Worm (Caenorhabditis elegans): ENCODE results near the gene pro-2.

- TF ChIP-seq flt-1 (GFP tag; IDR thresholded peaks at IDR 0.05) (no peak; the same call in 1 of the 2 replicates), ceh-36 (tag; optimal IDR thresholded peaks at IDR 0.05) (no peak), tbx-37 (GFP tag; conservative IDR thresholded peaks at IDR 0.05) (no peak), ama-1 (optimal IDR thresholded peaks at IDR 0.05) (no peak), tbx-11 (GFP tag; IDR thresholded peaks at IDR 0.05) (no peak)
These were observed 25.9 kb upstream of the pro-2 start for ce11 chrII:10370826-10371225.
